Fruit fly (Drosophila melanogaster) whole organism, embryonic: ENCODE data around the gene Sqor.

Source experiments
- Atf3 ChIP-seq: fragments of 200-800 bp; sonication (Bioruptor generic); optimal IDR thresholded peaks from 3 replicates; lab custom pipeline; 2016; ENCODE audit warnings: missing biosample characterization, missing genetic modification characterization
- B-H1 ChIP-seq: fragments of 200-800 bp; sonication (Bioruptor generic); IDR thresholded peaks from 3 replicates; pipeline ENCODE4 v1.3.6; 2022; ENCODE audit warnings: missing biosample characterization, missing genetic modification characterization
- Blimp-1 ChIP-seq: fragments of 200-800 bp; sonication (Bioruptor generic); optimal IDR thresholded peaks from 3 replicates; lab custom pipeline; 2018; ENCODE audit warnings: missing biosample characterization, missing genetic modification characterization, mild to moderate bottlenecking, moderate library complexity, missing genetic modification reagents
- C15 ChIP-seq: fragments of 200-800 bp; sonication (Bioruptor generic); IDR thresholded peaks from 3 replicates; pipeline ENCODE4 v1.3.6; 2022; ENCODE audit warnings: missing biosample characterization, missing genetic modification characterization
- CG10274 ChIP-seq: fragments of 200-800 bp; sonication (Bioruptor generic); optimal IDR thresholded peaks from 3 replicates; lab custom pipeline; 2017; ENCODE audit warnings: missing biosample characterization, mild to moderate bottlenecking, missing genetic modification characterization
- CG10321 ChIP-seq: fragments of 200-800 bp; sonication (Bioruptor generic); IDR thresholded peaks from 2 replicates; pipeline ENCODE4 v1.3.6; 2022; ENCODE audit warnings: missing biosample characterization, missing genetic modification characterization
- CG10654 ChIP-seq: fragments of 200-800 bp; sonication (Bioruptor generic); optimal IDR thresholded peaks from 2 replicates; lab custom pipeline; 2016; ENCODE audit warnings: missing biosample characterization, missing genetic modification characterization
- CG13894 ChIP-seq: fragments of 200-800 bp; sonication (Bioruptor generic); optimal IDR thresholded peaks from 3 replicates; lab custom pipeline; 2018; ENCODE audit warnings: missing biosample characterization, mild to moderate bottlenecking, missing genetic modification characterization, moderate library complexity
- CG15601 ChIP-seq: fragments of 200-800 bp; sonication (Bioruptor generic); optimal IDR thresholded peaks from 3 replicates; lab custom pipeline; 2019; ENCODE audit warnings: missing biosample characterization, mild to moderate bottlenecking, missing genetic modification characterization, moderate library complexity
- CG17385 ChIP-seq: fragments of 200-800 bp; sonication (Bioruptor generic); optimal IDR thresholded peaks from 3 replicates; lab custom pipeline; 2018; ENCODE audit warnings: missing biosample characterization, mild to moderate bottlenecking, missing genetic modification characterization
- CG3065 ChIP-seq: fragments of 200-800 bp; sonication (Bioruptor generic); optimal IDR thresholded peaks from 2 replicates; lab custom pipeline; 2016; ENCODE audit warnings: missing biosample characterization, missing genetic modification characterization
- CG32532 ChIP-seq: fragments of 200-800 bp; sonication (Bioruptor generic); IDR thresholded peaks from 2 replicates; pipeline ENCODE4 v1.3.6; 2022; ENCODE audit warnings: missing biosample characterization, missing genetic modification characterization
- CG3995 ChIP-seq: fragments of 200-800 bp; sonication (Bioruptor generic); optimal IDR thresholded peaks from 3 replicates; lab custom pipeline; 2016; ENCODE audit warnings: missing biosample characterization, missing genetic modification characterization
- CG5245 ChIP-seq: fragments of 200-800 bp; sonication (Bioruptor generic); optimal IDR thresholded peaks from 3 replicates; lab custom pipeline; 2016; ENCODE audit warnings: missing biosample characterization, missing genetic modification characterization
- CG6272 ChIP-seq: fragments of 200-800 bp; sonication (Bioruptor generic); IDR thresholded peaks from 2 replicates; pipeline ENCODE4 v1.3.6; 2022; ENCODE audit warnings: missing biosample characterization, missing genetic modification characterization
- CG7556 ChIP-seq: fragments of 200-800 bp; sonication (Bioruptor generic); optimal IDR thresholded peaks from 2 replicates; lab custom pipeline; 2017; ENCODE audit warnings: missing biosample characterization, mild to moderate bottlenecking, missing genetic modification characterization
- CG8089 ChIP-seq: fragments of 200-800 bp; sonication (Bioruptor generic); optimal IDR thresholded peaks from 3 replicates; lab custom pipeline; 2016; ENCODE audit warnings: missing biosample characterization, missing genetic modification characterization
- CG8359 ChIP-seq: fragments of 200-800 bp; sonication (Bioruptor generic); optimal IDR thresholded peaks from 2 replicates; lab custom pipeline; 2017; ENCODE audit warnings: missing biosample characterization, mild to moderate bottlenecking, missing genetic modification characterization, borderline replicate concordance
- CG8388 ChIP-seq: fragments of 200-800 bp; sonication (Bioruptor generic); optimal IDR thresholded peaks from 2 replicates; lab custom pipeline; 2019; ENCODE audit warnings: missing biosample characterization, mild to moderate bottlenecking, missing genetic modification characterization, moderate library complexity
- CkIIα-i1 ChIP-seq: fragments of 200-800 bp; sonication (Bioruptor generic); IDR thresholded peaks from 2 replicates; pipeline ENCODE4 v1.3.6; 2022; ENCODE audit warnings: missing biosample characterization, missing genetic modification characterization
- CoRest ChIP-seq: fragments of 200-800 bp; sonication (Bioruptor generic); optimal IDR thresholded peaks from 3 replicates; lab custom pipeline; 2018; ENCODE audit warnings: missing biosample characterization, mild to moderate bottlenecking, missing genetic modification characterization, moderate library complexity
- Eip74EF ChIP-seq, 2 experiments: fragments of 200-800 bp in 1 of 2; fragments of >200 bp in 1 of 2; sonication (Bioruptor generic) in 1 of 2; optimal IDR thresholded peaks; 2 replicates each; lab custom pipeline; 2017 to 2019; ENCODE audit warnings: missing biosample characterization in 2 of 2, missing genetic modification characterization in 2 of 2, mild to moderate bottlenecking in 1 of 2, moderate library complexity in 1 of 2
- Ets97D ChIP-seq: fragments of 200-800 bp; sonication (Bioruptor generic); optimal IDR thresholded peaks from 3 replicates; lab custom pipeline; 2016; ENCODE audit warnings: missing biosample characterization, missing genetic modification characterization
- Fer1 ChIP-seq: fragments of 200-800 bp; sonication (Bioruptor generic); optimal IDR thresholded peaks from 2 replicates; lab custom pipeline; 2017; ENCODE audit warnings: missing biosample characterization, mild to moderate bottlenecking, missing genetic modification characterization
- HHEX ChIP-seq: fragments of 200-800 bp; sonication (Bioruptor generic); optimal IDR thresholded peaks from 3 replicates; lab custom pipeline; 2017; ENCODE audit warnings: missing biosample characterization, mild to moderate bottlenecking, missing genetic modification characterization, missing genetic modification reagents
- HLH4C ChIP-seq: fragments of 200-800 bp; sonication (Bioruptor generic); IDR thresholded peaks from 3 replicates; pipeline ENCODE4 v1.3.6; 2022; ENCODE audit warnings: missing biosample characterization, missing genetic modification characterization; ENCODE audit not compliant: partially characterized antibody
- HLHmδ ChIP-seq: fragments of 200-800 bp; sonication (Bioruptor generic); optimal IDR thresholded peaks from 2 replicates; lab custom pipeline; 2018; ENCODE audit warnings: missing biosample characterization, mild to moderate bottlenecking, missing genetic modification characterization, moderate library complexity
- Hr39 ChIP-seq: fragments of >200 bp; optimal IDR thresholded peaks from 2 replicates; lab custom pipeline; 2017
- MESR4 ChIP-seq: fragments of 200-800 bp; sonication (Bioruptor generic); optimal IDR thresholded peaks from 2 replicates; lab custom pipeline; 2018; ENCODE audit warnings: missing biosample characterization, mild to moderate bottlenecking, missing genetic modification characterization, moderate library complexity
- Max ChIP-seq: fragments of 200-800 bp; sonication (Bioruptor generic); optimal IDR thresholded peaks from 2 replicates; lab custom pipeline; 2016; ENCODE audit warnings: missing biosample characterization, mild to moderate bottlenecking, missing genetic modification characterization
- YL-1 ChIP-seq: fragments of 200-800 bp; sonication (Bioruptor generic); optimal IDR thresholded peaks from 3 replicates; lab custom pipeline; 2017; ENCODE audit warnings: missing biosample characterization, mild to moderate bottlenecking, missing genetic modification characterization
- az2 ChIP-seq: fragments of 200-800 bp; sonication (Bioruptor generic); optimal IDR thresholded peaks from 3 replicates; lab custom pipeline; 2016; ENCODE audit warnings: missing biosample characterization, missing genetic modification characterization
- btn ChIP-seq: fragments of 200-800 bp; sonication (Bioruptor generic); optimal IDR thresholded peaks from 2 replicates; lab custom pipeline; 2016; ENCODE audit warnings: missing biosample characterization, missing genetic modification characterization
- dm ChIP-seq: fragments of 200-800 bp; sonication (Bioruptor generic); optimal IDR thresholded peaks from 3 replicates; lab custom pipeline; 2016; ENCODE audit warnings: missing biosample characterization, missing genetic modification characterization
- ewg ChIP-seq: fragments of 200-800 bp; sonication (Bioruptor generic); optimal IDR thresholded peaks from 3 replicates; lab custom pipeline; 2017; ENCODE audit warnings: mild to moderate bottlenecking, missing biosample characterization, missing genetic modification reagents, missing genetic modification characterization
- fd64A ChIP-seq: fragments of 200-800 bp; sonication (Bioruptor generic); optimal IDR thresholded peaks from 3 replicates; lab custom pipeline; 2018; ENCODE audit warnings: missing biosample characterization, mild to moderate bottlenecking, missing genetic modification characterization
- gfzf ChIP-seq: fragments of 200-800 bp; sonication (Bioruptor generic); optimal IDR thresholded peaks from 2 replicates; lab custom pipeline; 2016; ENCODE audit warnings: missing biosample characterization, mild to moderate bottlenecking, missing genetic modification characterization, moderate library complexity
- gro ChIP-seq: fragments of 200-800 bp; sonication (Bioruptor generic); optimal IDR thresholded peaks from 2 replicates; lab custom pipeline; 2016; ENCODE audit warnings: missing biosample characterization, missing genetic modification characterization
- hkb ChIP-seq, 2 experiments: fragments of 200-800 bp in 1 of 2; fragments of >200 bp in 1 of 2; sonication (Bioruptor generic) in 1 of 2; IDR thresholded peaks in 1 of 2; optimal IDR thresholded peaks in 1 of 2; 2 replicates each; pipeline versions ENCODE4 v1.3.6 to Lab custom; 2017 to 2022; ENCODE audit warnings: missing biosample characterization in 1 of 2, missing genetic modification characterization in 1 of 2
- kni ChIP-seq: fragments of 200-800 bp; sonication (Bioruptor generic); optimal IDR thresholded peaks from 3 replicates; lab custom pipeline; 2017; ENCODE audit warnings: mild to moderate bottlenecking, missing biosample characterization, missing genetic modification reagents, missing genetic modification characterization
- oc ChIP-seq: fragments of 200-800 bp; sonication (Bioruptor generic); optimal IDR thresholded peaks from 2 replicates; lab custom pipeline; 2018; ENCODE audit warnings: missing biosample characterization, mild to moderate bottlenecking, missing genetic modification characterization, moderate library complexity
- pnt ChIP-seq: fragments of 200-800 bp; sonication (Bioruptor generic); optimal IDR thresholded peaks from 3 replicates; lab custom pipeline; 2016; ENCODE audit warnings: missing biosample characterization, missing genetic modification characterization
- run ChIP-seq: fragments of 200-800 bp; sonication (Bioruptor generic); optimal IDR thresholded peaks from 3 replicates; lab custom pipeline; 2018; ENCODE audit warnings: missing biosample characterization, mild to moderate bottlenecking, missing genetic modification characterization
- sim ChIP-seq: fragments of 200-800 bp; sonication (Bioruptor generic); IDR thresholded peaks from 2 replicates; pipeline ENCODE4 v1.3.6; 2022; ENCODE audit warnings: missing biosample characterization, missing genetic modification characterization
- sr ChIP-seq: fragments of 200-800 bp; sonication (Bioruptor generic); IDR thresholded peaks from 3 replicates; pipeline ENCODE4 v1.3.6; 2022; ENCODE audit warnings: missing biosample characterization, missing genetic modification characterization
- wdn ChIP-seq: fragments of 200-800 bp; sonication (Bioruptor generic); IDR thresholded peaks from 2 replicates; pipeline ENCODE4 v1.3.6; 2022; ENCODE audit warnings: missing biosample characterization, missing genetic modification characterization
- zen2 ChIP-seq: fragments of 200-800 bp; sonication (Bioruptor generic); IDR thresholded peaks from 3 replicates; pipeline ENCODE4 v1.3.6; 2022; ENCODE audit warnings: missing biosample characterization, missing genetic modification characterization; ENCODE audit not compliant: partially characterized antibody

Sqor gene

DNA sequence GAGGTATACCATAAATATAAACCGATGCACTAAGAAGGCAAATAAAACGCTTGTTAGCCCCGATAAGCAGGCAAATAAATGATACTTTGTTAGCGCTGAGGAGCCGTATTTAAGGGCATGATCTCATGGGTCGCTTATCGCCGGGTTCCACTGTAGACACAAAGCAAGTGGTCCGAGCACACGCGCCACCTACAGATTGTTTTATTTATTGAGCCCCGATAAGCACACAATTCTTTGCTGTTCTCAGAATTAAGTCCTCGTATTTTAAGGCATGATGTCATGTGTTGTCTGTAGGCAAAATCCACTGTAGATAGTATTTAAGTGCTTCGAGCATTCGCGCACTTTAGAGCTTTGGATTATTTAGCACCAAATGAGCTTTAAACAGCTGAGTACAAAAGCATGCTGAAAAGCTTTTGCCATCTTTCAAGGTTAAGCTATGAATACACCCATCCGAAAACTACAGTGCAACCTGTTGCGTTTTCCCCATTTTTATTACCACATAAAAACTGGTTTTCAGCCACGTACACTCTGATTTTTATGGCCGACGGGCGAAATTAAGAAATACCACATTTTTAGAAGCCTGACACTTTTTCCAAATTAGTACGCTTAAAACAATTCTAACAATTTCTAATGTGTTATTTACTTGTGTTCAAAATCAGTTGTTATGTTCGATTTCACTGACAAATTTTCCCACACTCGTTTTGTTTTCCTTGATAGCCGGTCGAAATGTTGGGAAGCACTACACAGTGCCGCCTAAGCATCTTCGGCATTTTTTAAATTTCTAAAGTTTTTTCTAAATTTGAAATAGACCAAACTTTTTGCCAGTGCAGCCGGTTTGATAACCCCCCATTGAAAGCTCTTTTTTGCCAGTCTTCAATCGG is at the start of gene Sqor (continued):
- TF ChIP-seq CG13894 (tag; lab: Kevin White, UChicago) (peak; percentile 85), C15 (GFP tag; lab: Robert Waterston, UW) (peak; percentile 77), Ets97D (peak; percentile 20), CG3065 (GFP tag; lab: Kevin White, UChicago) (peak; percentile 31), az2 (GFP tag; lab: Kevin White, UChicago) (peak; percentile 72), Atf3 (peak; percentile 93), CG5245 (GFP tag; lab: Kevin White, UChicago) (peak; percentile 57), CG15601 (tag; lab: Kevin White, UChicago) (peak; percentile 78), kni (GFP tag; lab: Kevin White, UChicago) (no peak), CG10274 (GFP tag; lab: Kevin White, UChicago) (peak; percentile 77), sr (GFP tag; lab: Robert Waterston, UW) (peak; percentile 61; the same call in 2 of the 3 replicates), run (tag; lab: Kevin White, UChicago) (peak; percentile 79), dm (GFP tag; lab: Kevin White, UChicago) (peak; percentile 74), CoRest (tag; lab: Kevin White, UChicago) (peak; percentile 91), oc (tag; lab: Kevin White, UChicago) (peak; percentile 83), Fer1 (GFP tag; lab: Kevin White, UChicago) (peak; percentile 89), B-H1 (GFP tag; lab: Robert Waterston, UW) (peak; percentile 44), zen2 (GFP tag; lab: Robert Waterston, UW) (no peak), CG10654 (GFP tag; lab: Kevin White, UChicago) (peak; percentile 51), CG6272 (GFP tag; lab: Robert Waterston, UW) (peak; percentile 62), CG8388 (GFP tag; lab: Kevin White, UChicago) (peak; percentile 68), HHEX (peak; percentile 82), sim (GFP tag; lab: Robert Waterston, UW) (0 out of 2 replicates have a peak, but pooled peaks have one; percentile 26), Hr39 (lab: Kevin White, UChicago) (no peak), Blimp-1 (GFP tag; lab: Kevin White, UChicago) (peak; percentile 62), Max (GFP tag; lab: Kevin White, UChicago) (peak; percentile 61), YL-1 (peak; percentile 71), CG7556 (GFP tag; lab: Kevin White, UChicago) (peak; percentile 95), wdn (GFP tag; lab: Robert Waterston, UW) (peak; percentile 70), HLH4C (GFP tag; lab: Robert Waterston, UW) (peak; percentile 16; the same call in 1 of the 3 replicates), hkb (optimal IDR thresholded peaks at IDR 0.05; lab: Kevin White, UChicago) (no peak), hkb (GFP tag; IDR thresholded peaks at IDR 0.05; lab: Robert Waterston, UW) (peak; percentile 85), HLHmδ (GFP tag; lab: Kevin White, UChicago) (no peak), btn (GFP tag; lab: Kevin White, UChicago) (peak; percentile 66), CkIIα-i1 (GFP tag; lab: Robert Waterston, UW) (no peak; the same call in 1 of the 2 replicates), CG3995 (GFP tag; lab: Kevin White, UChicago) (peak; percentile 63), CG8359 (GFP tag; lab: Kevin White, UChicago) (peak; percentile 17), pnt (GFP tag; lab: Kevin White, UChicago) (peak; percentile 82), fd64A (no peak), CG8089 (GFP tag; lab: Kevin White, UChicago) (peak; percentile 66), gro (GFP tag; lab: Kevin White, UChicago) (peak; percentile 91), CG10321 (GFP tag; lab: Robert Waterston, UW) (peak; percentile 57; the same call in 1 of the 2 replicates), Eip74EF (GFP tag; optimal IDR thresholded peaks at IDR 0.05; lab: Kevin White, UChicago) (peak in 1 of 2 experiments; percentile 70), CG17385 (GFP tag; lab: Kevin White, UChicago) (peak; percentile 83), ewg (GFP tag; lab: Kevin White, UChicago) (peak; percentile 55), gfzf (GFP tag; lab: Kevin White, UChicago) (peak; percentile 31), CG32532 (peak; percentile 85), MESR4 (GFP tag; lab: Kevin White, UChicago) (no peak)
